Worm (Caenorhabditis elegans): Measurements from ENCODE around the gene nspb-1.

ce11 chrIV:6590029-6590428 lies 881 bp downstream of the nspb-1 start, which contains the start of the genes lec-11 and irld-7:
- TF ChIP-seq ztf-11 (tag; optimal IDR thresholded peaks at IDR 0.05), result no peak
- TF ChIP-seq lin-32 (GFP tag; optimal IDR thresholded peaks at IDR 0.05), result no peak
- TF ChIP-seq flh-1 (GFP tag; optimal IDR thresholded peaks at IDR 0.05), result no peak
- TF ChIP-seq pha-4 (tag; optimal IDR thresholded peaks at IDR 0.05), result no peak
- no peak for TF ChIP-seq nhr-76 (tag; optimal IDR thresholded peaks at IDR 0.05)
- TF ChIP-seq mep-1 (tag; optimal IDR thresholded peaks at IDR 0.05), result no peak
- TF ChIP-seq snpc-4 (tag; optimal IDR thresholded peaks at IDR 0.05), result no peak
- no peak for TF ChIP-seq lin-13 (tag; optimal IDR thresholded peaks at IDR 0.05)

Measured in whole organism, mixed stage, embryonic.